Fruit fly (Drosophila melanogaster) whole organism, embryonic: ENCODE results near the gene Swip-1.
A peak's percentile ranks its signal among the peaks of the same experiment; 100 is the strongest.

Experiments
- CG15696 ChIP-seq: fragments of 200-800 bp; sonication (Bioruptor generic); optimal IDR thresholded peaks from 2 replicates; lab custom pipeline; 2019; ENCODE audit warnings: missing biosample characterization, mild to moderate bottlenecking, missing genetic modification characterization, moderate library complexity
- Lpt ChIP-seq: fragments of >200 bp; optimal IDR thresholded peaks from 2 replicates; lab custom pipeline; 2018; ENCODE audit warnings: missing biosample characterization, missing genetic modification characterization
- ab ChIP-seq: fragments of 200-800 bp; sonication (Bioruptor generic); optimal IDR thresholded peaks from 2 replicates; lab custom pipeline; 2016; ENCODE audit warnings: missing biosample characterization, missing genetic modification characterization
- dysf ChIP-seq: fragments of 200-800 bp; sonication (Bioruptor generic); IDR thresholded peaks from 3 replicates; pipeline ENCODE4 v1.3.6; 2022; ENCODE audit warnings: missing biosample characterization, missing genetic modification characterization
- yki ChIP-seq: fragments of >200 bp; optimal IDR thresholded peaks from 3 replicates; lab custom pipeline; 2018

dm6 chr2L:19019640-19020039 is 32.6 kb upstream of the Swip-1 start:
- TF ChIP-seq Lpt (GFP tag; lab: Kevin White, UChicago), result no peak
- no peak for TF ChIP-seq yki (lab: Kevin White, UChicago)
- 0 out of 3 replicates have a peak, but pooled peaks have one; percentile 3 for TF ChIP-seq dysf (GFP tag; lab: Robert Waterston, UW)
- TF ChIP-seq CG15696, result no peak
- no peak for TF ChIP-seq ab (GFP tag; lab: Kevin White, UChicago)
